Fruit fly (Drosophila melanogaster) whole organism, embryonic: ENCODE measurements around the gene Csk.

ENCODE experiments used
- Abd-B ChIP-seq: fragments of 200-800 bp; sonication (Bioruptor generic); optimal IDR thresholded peaks from 2 replicates; lab custom pipeline; 2018; ENCODE audit warnings: missing biosample characterization, mild to moderate bottlenecking, missing genetic modification characterization, moderate library complexity
- Adf1 ChIP-seq: fragments of 200-800 bp; sonication (Bioruptor generic); IDR thresholded peaks from 2 replicates; pipeline ENCODE4 v1.3.6; 2022; ENCODE audit warnings: missing biosample characterization, missing genetic modification characterization
- Antp ChIP-seq: fragments of 200-800 bp; sonication (Bioruptor generic); optimal IDR thresholded peaks from 3 replicates; lab custom pipeline; 2016; ENCODE audit warnings: missing biosample characterization, missing genetic modification characterization
- Atf3 ChIP-seq: fragments of 200-800 bp; sonication (Bioruptor generic); optimal IDR thresholded peaks from 3 replicates; lab custom pipeline; 2016; ENCODE audit warnings: missing biosample characterization, missing genetic modification characterization
- B-H2 ChIP-seq: fragments of 200-800 bp; sonication (Bioruptor generic); optimal IDR thresholded peaks from 2 replicates; lab custom pipeline; 2018; ENCODE audit warnings: missing biosample characterization, mild to moderate bottlenecking, missing genetic modification characterization
- CG10321 ChIP-seq: fragments of 200-800 bp; sonication (Bioruptor generic); IDR thresholded peaks from 2 replicates; pipeline ENCODE4 v1.3.6; 2022; ENCODE audit warnings: missing biosample characterization, missing genetic modification characterization
- CG10959 ChIP-seq: fragments of 200-800 bp; sonication (Bioruptor generic); IDR thresholded peaks from 2 replicates; pipeline ENCODE4 v1.3.6; 2022; ENCODE audit warnings: missing biosample characterization, missing genetic modification characterization
- CG11398 ChIP-seq: fragments of 200-800 bp; sonication (Bioruptor generic); optimal IDR thresholded peaks from 2 replicates; lab custom pipeline; 2016; ENCODE audit warnings: missing biosample characterization, missing genetic modification characterization
- CG11504 ChIP-seq: fragments of 200-800 bp; sonication (Bioruptor generic); optimal IDR thresholded peaks from 3 replicates; lab custom pipeline; 2019; ENCODE audit warnings: missing biosample characterization, mild to moderate bottlenecking, missing genetic modification characterization, moderate library complexity
- CG1233 ChIP-seq: fragments of 200-800 bp; sonication (Bioruptor generic); optimal IDR thresholded peaks from 4 replicates; lab custom pipeline; 2018; ENCODE audit warnings: missing biosample characterization, mild to moderate bottlenecking, missing genetic modification characterization
- CG16815 ChIP-seq: fragments of 200-800 bp; sonication (Bioruptor generic); optimal IDR thresholded peaks from 3 replicates; lab custom pipeline; 2017; ENCODE audit warnings: missing biosample characterization, mild to moderate bottlenecking, missing genetic modification characterization
- CG18476 ChIP-seq: fragments of 200-800 bp; sonication (Bioruptor generic); optimal IDR thresholded peaks from 2 replicates; lab custom pipeline; 2016; ENCODE audit warnings: missing biosample characterization, mild to moderate bottlenecking, missing genetic modification characterization
- CG30403 ChIP-seq: fragments of 200-800 bp; sonication (Bioruptor generic); optimal IDR thresholded peaks from 3 replicates; lab custom pipeline; 2016; ENCODE audit warnings: missing biosample characterization, missing genetic modification characterization
- CG31365 ChIP-seq: fragments of 200-800 bp; sonication (Bioruptor generic); optimal IDR thresholded peaks from 2 replicates; lab custom pipeline; 2018; ENCODE audit warnings: missing biosample characterization, mild to moderate bottlenecking, missing genetic modification characterization
- CG3163 ChIP-seq: fragments of 200-800 bp; sonication (Bioruptor generic); optimal IDR thresholded peaks from 3 replicates; lab custom pipeline; 2016; ENCODE audit warnings: missing biosample characterization, missing genetic modification characterization
- CG3838 ChIP-seq: fragments of 200-800 bp; sonication (Bioruptor generic); optimal IDR thresholded peaks from 3 replicates; lab custom pipeline; 2016; ENCODE audit warnings: missing biosample characterization, missing genetic modification characterization
- CG4707 ChIP-seq: fragments of 200-800 bp; sonication (Bioruptor generic); optimal IDR thresholded peaks from 2 replicates; lab custom pipeline; 2018; ENCODE audit warnings: missing biosample characterization, mild to moderate bottlenecking, missing genetic modification characterization, moderate library complexity
- CG4730 ChIP-seq: fragments of 200-800 bp; sonication (Bioruptor generic); IDR thresholded peaks from 2 replicates; pipeline ENCODE4 v1.3.6; 2022; ENCODE audit warnings: missing biosample characterization, missing genetic modification characterization
- CG6854 ChIP-seq: fragments of 200-800 bp; sonication (Bioruptor generic); optimal IDR thresholded peaks from 3 replicates; lab custom pipeline; 2017; ENCODE audit warnings: missing biosample characterization, mild to moderate bottlenecking, missing genetic modification characterization
- CG8359 ChIP-seq: fragments of 200-800 bp; sonication (Bioruptor generic); optimal IDR thresholded peaks from 2 replicates; lab custom pipeline; 2017; ENCODE audit warnings: missing biosample characterization, mild to moderate bottlenecking, missing genetic modification characterization, borderline replicate concordance
- CG8765 ChIP-seq: fragments of 200-800 bp; sonication (Bioruptor generic); IDR thresholded peaks from 2 replicates; pipeline ENCODE4 v1.3.6; 2022; ENCODE audit warnings: missing biosample characterization, missing genetic modification characterization
- CG9609 ChIP-seq: fragments of 200-800 bp; sonication (Bioruptor generic); optimal IDR thresholded peaks from 3 replicates; lab custom pipeline; 2016; ENCODE audit warnings: missing biosample characterization, missing genetic modification characterization
- CG9817 ChIP-seq: fragments of 200-800 bp; sonication (Bioruptor generic); optimal IDR thresholded peaks from 2 replicates; lab custom pipeline; 2018; ENCODE audit warnings: missing biosample characterization, mild to moderate bottlenecking, missing genetic modification characterization, moderate library complexity
- Dfd ChIP-seq, 2 experiments: fragments of >200 bp; optimal IDR thresholded peaks; 2 replicates each; lab custom pipeline; 2017; ENCODE audit warnings: missing biosample characterization in 2 of 2, missing genetic modification characterization in 2 of 2
- E2f1 ChIP-seq: fragments of 200-800 bp; sonication (Bioruptor generic); IDR thresholded peaks from 2 replicates; pipeline ENCODE4 v1.3.6; 2022; ENCODE audit warnings: missing biosample characterization, missing genetic modification characterization
- Fer1 ChIP-seq: fragments of 200-800 bp; sonication (Bioruptor generic); optimal IDR thresholded peaks from 2 replicates; lab custom pipeline; 2017; ENCODE audit warnings: missing biosample characterization, mild to moderate bottlenecking, missing genetic modification characterization
- Hey ChIP-seq: fragments of 200-800 bp; sonication (Bioruptor generic); optimal IDR thresholded peaks from 3 replicates; lab custom pipeline; 2018; ENCODE audit warnings: missing biosample characterization, mild to moderate bottlenecking, missing genetic modification characterization
- HmgD ChIP-seq: fragments of 200-800 bp; sonication (Bioruptor generic); optimal IDR thresholded peaks from 3 replicates; lab custom pipeline; 2016; ENCODE audit warnings: missing biosample characterization, missing genetic modification characterization
- PHDP ChIP-seq: fragments of 200-800 bp; sonication (Bioruptor generic); optimal IDR thresholded peaks from 3 replicates; lab custom pipeline; 2018; ENCODE audit warnings: missing biosample characterization, mild to moderate bottlenecking, missing genetic modification characterization, moderate library complexity
- Poxn ChIP-seq: fragments of 200-800 bp; sonication (Bioruptor generic); IDR thresholded peaks from 2 replicates; pipeline ENCODE4 v1.3.6; 2022; ENCODE audit warnings: missing biosample characterization, missing genetic modification characterization
- Sox100B ChIP-seq: fragments of 200-800 bp; sonication (Bioruptor generic); optimal IDR thresholded peaks from 3 replicates; lab custom pipeline; 2018; ENCODE audit warnings: missing biosample characterization, mild to moderate bottlenecking, missing genetic modification characterization
- Ssrp ChIP-seq: fragments of 200-800 bp; sonication (Bioruptor generic); optimal IDR thresholded peaks from 2 replicates; lab custom pipeline; 2018; ENCODE audit warnings: missing biosample characterization, mild to moderate bottlenecking, missing genetic modification characterization, moderate library complexity
- ash1 ChIP-seq: fragments of 200-800 bp; sonication (Bioruptor generic); optimal IDR thresholded peaks from 2 replicates; lab custom pipeline; 2018; ENCODE audit warnings: missing biosample characterization, mild to moderate bottlenecking, missing genetic modification characterization
- chn ChIP-seq: fragments of 200-800 bp; sonication (Bioruptor generic); optimal IDR thresholded peaks from 2 replicates; lab custom pipeline; 2016; ENCODE audit warnings: missing biosample characterization, missing genetic modification characterization
- crc ChIP-seq: fragments of 200-800 bp; sonication (Bioruptor generic); optimal IDR thresholded peaks from 2 replicates; lab custom pipeline; 2016; ENCODE audit warnings: missing biosample characterization, missing genetic modification characterization
- cwo ChIP-seq: fragments of 200-800 bp; sonication (Bioruptor generic); optimal IDR thresholded peaks from 3 replicates; lab custom pipeline; 2017; ENCODE audit warnings: missing biosample characterization, missing genetic modification characterization, mild to moderate bottlenecking, moderate library complexity, missing genetic modification reagents
- fd96Cb ChIP-seq: fragments of 200-800 bp; sonication (Bioruptor generic); optimal IDR thresholded peaks from 2 replicates; lab custom pipeline; 2018; ENCODE audit warnings: missing biosample characterization, mild to moderate bottlenecking, missing genetic modification characterization, moderate library complexity
- gem ChIP-seq: fragments of 200-800 bp; sonication (Bioruptor generic); optimal IDR thresholded peaks from 2 replicates; lab custom pipeline; 2019; ENCODE audit warnings: missing biosample characterization, mild to moderate bottlenecking, missing genetic modification characterization, moderate library complexity
- hth ChIP-seq: fragments of >200 bp; optimal IDR thresholded peaks from 2 replicates; lab custom pipeline; 2017; ENCODE audit warnings: inconsistent platforms
- knrl ChIP-seq: fragments of 200-800 bp; sonication (Bioruptor generic); IDR thresholded peaks from 3 replicates; pipeline ENCODE4 v1.3.6; 2022; ENCODE audit warnings: missing biosample characterization, missing genetic modification characterization; ENCODE audit not compliant: partially characterized antibody
- phol ChIP-seq: fragments of 200-800 bp; sonication (Bioruptor generic); optimal IDR thresholded peaks from 3 replicates; lab custom pipeline; 2018; ENCODE audit warnings: missing biosample characterization, mild to moderate bottlenecking, missing genetic modification characterization, moderate library complexity
- psq ChIP-seq: fragments of 200-800 bp; sonication (Bioruptor generic); optimal IDR thresholded peaks from 2 replicates; lab custom pipeline; 2017; ENCODE audit warnings: missing biosample characterization, missing genetic modification characterization
- sd ChIP-seq: fragments of 200-800 bp; sonication (Bioruptor generic); optimal IDR thresholded peaks from 3 replicates; lab custom pipeline; 2018; ENCODE audit warnings: missing biosample characterization, mild to moderate bottlenecking, missing genetic modification characterization, moderate library complexity
- slp2 ChIP-seq: fragments of 200-800 bp; sonication (Bioruptor generic); optimal IDR thresholded peaks from 2 replicates; lab custom pipeline; 2016; ENCODE audit warnings: missing biosample characterization, missing genetic modification characterization
- ssp ChIP-seq: fragments of 200-800 bp; sonication (Bioruptor generic); IDR thresholded peaks from 2 replicates; pipeline ENCODE4 v1.3.6; 2022; ENCODE audit warnings: missing biosample characterization, missing genetic modification characterization
- stwl ChIP-seq: fragments of 200-800 bp; sonication (Bioruptor generic); optimal IDR thresholded peaks from 3 replicates; lab custom pipeline; 2018; ENCODE audit warnings: missing biosample characterization, mild to moderate bottlenecking, missing genetic modification characterization, moderate library complexity
- tin ChIP-seq: fragments of 200-800 bp; sonication (Bioruptor generic); optimal IDR thresholded peaks from 3 replicates; lab custom pipeline; 2016; ENCODE audit warnings: missing biosample characterization, missing genetic modification characterization
- trem ChIP-seq: fragments of 200-800 bp; optimal IDR thresholded peaks from 3 replicates; lab custom pipeline; 2019; ENCODE audit warnings: missing biosample characterization, mild to moderate bottlenecking, missing genetic modification characterization, moderate library complexity
- zen ChIP-seq: fragments of 200-800 bp; sonication (Bioruptor generic); optimal IDR thresholded peaks from 3 replicates; lab custom pipeline; 2018; ENCODE audit warnings: missing biosample characterization, mild to moderate bottlenecking, missing genetic modification characterization, moderate library complexity

Csk gene

DNA sequence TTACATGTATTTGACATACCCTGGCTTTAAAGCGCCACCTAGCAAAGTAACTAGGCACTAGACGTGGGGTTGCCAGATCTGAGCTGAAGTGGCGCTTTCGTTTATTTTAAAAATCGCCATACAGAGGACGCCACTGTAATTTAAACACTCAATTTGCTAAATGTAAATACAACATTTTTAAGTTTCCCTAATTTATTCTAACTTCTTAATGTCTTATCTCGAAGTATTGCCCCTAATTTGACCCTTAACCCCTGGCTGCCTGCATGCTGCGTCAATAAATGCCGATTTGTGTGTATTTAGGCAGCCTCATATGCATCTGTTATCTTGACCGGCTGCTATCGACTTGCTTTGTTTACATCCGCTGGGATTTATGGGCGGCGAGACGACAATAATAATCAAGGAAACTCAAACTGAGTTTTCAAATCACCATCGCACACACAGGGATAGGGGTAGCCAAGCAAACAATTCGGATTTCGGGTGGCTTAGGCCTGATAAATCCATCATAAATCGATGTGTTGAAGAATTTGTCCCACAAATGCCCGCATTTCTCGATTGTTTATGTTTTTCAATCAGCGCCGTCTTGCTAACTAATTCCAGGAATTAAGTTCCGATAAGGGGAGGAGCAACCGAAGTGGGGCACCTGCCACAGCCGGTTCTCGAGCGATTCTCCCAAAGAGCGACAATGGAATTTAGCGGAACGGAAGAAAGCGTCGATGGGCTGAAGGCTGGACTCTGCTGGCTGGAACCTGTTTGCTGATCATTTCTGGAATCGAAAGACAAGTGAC lies 37.1 kb downstream of the Csk start (continued):
- TF ChIP-seq CG10321 (GFP tag; lab: Robert Waterston, UW) (no peak), CG4707 (GFP tag; lab: Kevin White, UChicago) (no peak), CG30403 (GFP tag; lab: Kevin White, UChicago) (peak; percentile 67), trem (tag; lab: Kevin White, UChicago) (peak; percentile 60), stwl (peak; percentile 68), zen (tag; lab: Kevin White, UChicago) (peak; percentile 79), CG3163 (GFP tag; lab: Kevin White, UChicago) (peak; percentile 44), slp2 (GFP tag; lab: Kevin White, UChicago) (peak; percentile 24), cwo (GFP tag; lab: Kevin White, UChicago) (no peak), CG10959 (GFP tag; lab: Robert Waterston, UW) (peak; percentile 40; the same call in 1 of the 2 replicates), Fer1 (GFP tag; lab: Kevin White, UChicago) (peak; percentile 43), fd96Cb (tag; lab: Kevin White, UChicago) (peak; percentile 38), Sox100B (GFP tag; lab: Kevin White, UChicago) (no peak), hth (lab: Kevin White, UChicago) (no peak), chn (GFP tag; lab: Kevin White, UChicago) (peak; percentile 67), CG31365 (tag; lab: Kevin White, UChicago) (no peak), knrl (GFP tag; lab: Robert Waterston, UW) (peak; percentile 65; the same call in 1 of the 3 replicates), psq (GFP tag; lab: Kevin White, UChicago) (peak; percentile 48), Adf1 (GFP tag; lab: Robert Waterston, UW) (no peak), tin (GFP tag; lab: Kevin White, UChicago) (peak; percentile 66), CG9817 (tag; lab: Kevin White, UChicago) (peak; percentile 63), crc (GFP tag; lab: Kevin White, UChicago) (no peak), E2f1 (GFP tag; lab: Robert Waterston, UW) (peak; percentile 72), CG1233 (peak; percentile 44), CG11398 (peak; percentile 45), CG6854 (no peak), Abd-B (GFP tag; lab: Kevin White, UChicago) (peak; percentile 35), CG18476 (GFP tag; lab: Kevin White, UChicago) (peak; percentile 0), CG8765 (GFP tag; lab: Robert Waterston, UW) (no peak), Antp (GFP tag; lab: Kevin White, UChicago) (peak; percentile 22), CG9609 (GFP tag; lab: Kevin White, UChicago) (peak; percentile 64), Atf3 (GFP tag; lab: Kevin White, UChicago) (peak; percentile 24), gem (peak; percentile 56), Dfd (GFP tag; optimal IDR thresholded peaks at IDR 0.05; lab: Kevin White, UChicago) (no peak), ssp (peak; percentile 59), ash1 (GFP tag; lab: Kevin White, UChicago) (no peak), CG4730 (peak; percentile 65), HmgD (GFP tag; lab: Kevin White, UChicago) (peak; percentile 46), B-H2 (GFP tag; lab: Kevin White, UChicago) (peak; percentile 40), CG11504 (peak; percentile 70), sd (tag; lab: Kevin White, UChicago) (peak; percentile 23), CG16815 (GFP tag; lab: Kevin White, UChicago) (peak; percentile 42), Hey (tag; lab: Kevin White, UChicago) (no peak), Poxn (GFP tag; lab: Robert Waterston, UW) (no peak), PHDP (tag; lab: Kevin White, UChicago) (peak; percentile 60), phol (tag; lab: Kevin White, UChicago) (peak; percentile 61), CG8359 (GFP tag; lab: Kevin White, UChicago) (no peak), CG3838 (GFP tag; lab: Kevin White, UChicago) (no peak), Ssrp (tag; lab: Kevin White, UChicago) (peak; percentile 45)
